Worm (Caenorhabditis elegans) whole organism, midembryonic: ENCODE results near the gene srg-28.

Experiments used
- T22C8.4 ChIP-seq: fragments of 200-800 bp; sonication (Bioruptor generic); IDR thresholded peaks from 2 replicates; pipeline ENCODE4 v1.3.6; 2022; ENCODE audit warnings: missing genetic modification characterization, missing compliant biosample characterization
- cog-1 ChIP-seq: sonication (generic microtip); optimal IDR thresholded peaks from 2 replicates; lab custom pipeline; 2016; ENCODE audit warnings: missing genetic modification characterization, missing compliant biosample characterization
- flt-1 ChIP-seq: fragments of 200-800 bp; sonication (Bioruptor generic); IDR thresholded peaks from 2 replicates; pipeline ENCODE4 v1.3.6; 2022; ENCODE audit warnings: missing genetic modification characterization, missing compliant biosample characterization
- klf-2 ChIP-seq: fragments of 200-800 bp; sonication (Bioruptor generic); conservative IDR thresholded peaks from 2 replicates; pipeline ENCODE4 v1.3.6; 2022; ENCODE audit warnings: missing genetic modification reagents, missing genetic modification characterization, missing compliant biosample characterization
- ref-1 ChIP-seq: fragments of 200-800 bp; sonication (Bioruptor generic); conservative IDR thresholded peaks from 2 replicates; pipeline ENCODE4 v1.3.6; 2022; ENCODE audit warnings: missing genetic modification reagents, missing genetic modification characterization, missing compliant biosample characterization
- tab-1 ChIP-seq: fragments of 200-800 bp; sonication (Bioruptor generic); IDR thresholded peaks from 2 replicates; pipeline ENCODE4 v1.3.6; 2022; ENCODE audit warnings: missing genetic modification characterization, missing compliant biosample characterization
- ztf-23 ChIP-seq: fragments of 200-800 bp; sonication (Bioruptor generic); IDR thresholded peaks from 2 replicates; pipeline ENCODE4 v1.3.6; 2022; ENCODE audit warnings: missing genetic modification reagents, missing genetic modification characterization, missing compliant biosample characterization
- ztf-29 ChIP-seq: fragments of 200-800 bp; sonication (Bioruptor generic); IDR thresholded peaks from 2 replicates; pipeline ENCODE4 v1.3.6; 2022; ENCODE audit warnings: missing genetic modification reagents, missing genetic modification characterization, missing compliant biosample characterization

- TF ChIP-seq flt-1 (GFP tag; lab: Robert Waterston, UW) (no peak), T22C8.4 (GFP tag; lab: Robert Waterston, UW) (no peak), ref-1 (GFP tag; lab: Robert Waterston, UW) (no peak), cog-1 (tag; lab: Kevin White, UChicago) (no peak), tab-1 (GFP tag; lab: Robert Waterston, UW) (no peak), ztf-23 (GFP tag; lab: Robert Waterston, UW) (no peak), klf-2 (GFP tag; lab: Robert Waterston, UW) (no peak), ztf-29 (GFP tag; lab: Robert Waterston, UW) (no peak)
Observed at ce11 chrV:5311635-5312034, 23.1 kb upstream of the srg-28 start, which contains the start of gene C10G8.4.
